Fruit fly (Drosophila melanogaster): Measurements from ENCODE around the gene Gs2.
A peak's percentile ranks its signal among the peaks of the same experiment; 100 is the strongest.

Gs2 gene

DNA sequence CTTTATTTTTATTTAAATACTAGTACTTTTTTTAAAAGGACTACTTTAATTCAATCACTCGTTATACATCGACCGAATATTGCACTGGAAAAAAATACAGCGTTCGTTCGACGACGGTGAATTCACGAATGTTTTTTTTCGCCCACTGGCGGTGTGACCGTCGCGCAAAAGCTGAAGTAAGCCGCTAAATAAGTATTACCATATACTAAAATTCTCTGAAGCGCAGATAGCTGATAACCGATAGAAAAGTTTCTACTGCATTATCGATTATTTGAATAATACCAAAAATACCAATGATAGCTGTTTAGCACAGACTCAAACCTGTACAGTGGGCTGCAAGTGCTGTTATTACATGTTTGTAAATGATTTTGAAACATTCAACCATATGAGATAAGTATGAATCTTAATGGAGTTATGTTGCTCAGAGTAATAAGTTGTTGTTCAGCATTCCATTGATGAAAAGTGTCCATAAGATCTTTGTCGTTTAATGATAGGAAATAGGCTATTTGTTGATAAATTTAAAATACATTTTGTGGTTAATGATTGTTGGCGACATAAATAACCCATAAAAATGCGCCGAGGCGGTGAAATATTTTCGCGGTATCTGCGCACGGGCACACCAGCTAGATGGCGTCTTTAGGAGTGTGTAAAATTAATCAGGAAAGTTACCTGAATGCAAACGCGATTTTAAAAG, 31.7 kb downstream of the Gs2 start, which contains the start of the genes Evi5 and HP5:
TSS of gene Evi5 (minus strand) at position 198 of the 694 bp plus-strand sequence.
TSS of gene HP5 (plus strand) at position 598 of the 694 bp plus-strand sequence.
- TF ChIP-seq CG7101 (tag; optimal IDR thresholded peaks at IDR 0.05) = peak; percentile 56
- TF ChIP-seq CG11617 (GFP tag; optimal IDR thresholded peaks at IDR 0.05) = peak; percentile 14
- TF ChIP-seq Mnt (GFP tag; optimal IDR thresholded peaks at IDR 0.05) = peak; percentile 35
- peak; percentile 24 for TF ChIP-seq CG14711 (tag; optimal IDR thresholded peaks at IDR 0.05)
- no peak for TF ChIP-seq CG12768 (GFP tag; optimal IDR thresholded peaks at IDR 0.05)
- TF ChIP-seq cnc (optimal IDR thresholded peaks at IDR 0.05) = no peak
- no peak for TF ChIP-seq CG5204 (GFP tag; optimal IDR thresholded peaks at IDR 0.05)
- peak; percentile 26 for TF ChIP-seq ovo (GFP tag; optimal IDR thresholded peaks at IDR 0.05)
- no peak for TF ChIP-seq Hr96 (GFP tag; optimal IDR thresholded peaks at IDR 0.05)
- peak; percentile 25 for TF ChIP-seq toe (GFP tag; optimal IDR thresholded peaks at IDR 0.05)
- no peak for TF ChIP-seq tj (GFP tag; optimal IDR thresholded peaks at IDR 0.05)
- TF ChIP-seq kay (GFP tag; ENCODE audit: borderline replicate concordance) = no peak
- no peak for TF ChIP-seq cic (GFP tag; optimal IDR thresholded peaks at IDR 0.05)
- TF ChIP-seq Crg-1 (GFP tag; optimal IDR thresholded peaks at IDR 0.05) = no peak
- TF ChIP-seq CG7045 (GFP tag; optimal IDR thresholded peaks at IDR 0.05) = no peak
- TF ChIP-seq pad (GFP tag; optimal IDR thresholded peaks at IDR 0.05) = peak; percentile 26
- TF ChIP-seq CG1620 (GFP tag; optimal IDR thresholded peaks at IDR 0.05) = peak; percentile 43
- TF ChIP-seq bab1 (GFP tag; optimal IDR thresholded peaks at IDR 0.05) = peak; percentile 33
- TF ChIP-seq Clk (GFP tag; optimal IDR thresholded peaks at IDR 0.05) = no peak

DNA sequence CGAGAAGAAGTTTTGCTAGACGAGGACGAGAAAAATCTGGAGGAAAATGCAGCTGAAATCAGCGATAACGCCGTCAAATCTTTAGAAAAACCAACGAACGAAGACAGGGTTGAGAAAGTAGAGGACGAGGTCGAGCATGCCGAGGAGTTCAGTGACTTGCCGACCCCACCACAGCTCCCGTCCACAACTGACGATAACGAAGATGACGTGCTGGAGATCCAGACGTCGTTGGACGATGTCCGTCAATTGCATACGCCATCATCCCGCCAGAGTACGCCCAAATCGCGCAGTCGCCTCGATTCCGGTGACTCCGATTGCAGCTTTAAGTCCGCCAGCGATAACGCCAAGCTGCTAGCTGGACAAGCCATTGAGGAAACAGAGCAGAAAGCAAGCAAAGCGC, 34.5 kb downstream of the Gs2 start:
- no peak for TF ChIP-seq CG11617 (GFP tag; optimal IDR thresholded peaks at IDR 0.05)
- TF ChIP-seq bab1 (GFP tag; optimal IDR thresholded peaks at IDR 0.05) = no peak
- TF ChIP-seq Crg-1 (GFP tag; optimal IDR thresholded peaks at IDR 0.05) = no peak
- TF ChIP-seq CG7101 (tag; optimal IDR thresholded peaks at IDR 0.05) = no peak
- no peak for TF ChIP-seq Clk (GFP tag; optimal IDR thresholded peaks at IDR 0.05)
- TF ChIP-seq pad (GFP tag; optimal IDR thresholded peaks at IDR 0.05) = no peak
- no peak for TF ChIP-seq CG7045 (GFP tag; optimal IDR thresholded peaks at IDR 0.05)
- no peak for TF ChIP-seq cic (GFP tag; optimal IDR thresholded peaks at IDR 0.05)
- no peak for TF ChIP-seq toe (GFP tag; optimal IDR thresholded peaks at IDR 0.05)

DNA sequence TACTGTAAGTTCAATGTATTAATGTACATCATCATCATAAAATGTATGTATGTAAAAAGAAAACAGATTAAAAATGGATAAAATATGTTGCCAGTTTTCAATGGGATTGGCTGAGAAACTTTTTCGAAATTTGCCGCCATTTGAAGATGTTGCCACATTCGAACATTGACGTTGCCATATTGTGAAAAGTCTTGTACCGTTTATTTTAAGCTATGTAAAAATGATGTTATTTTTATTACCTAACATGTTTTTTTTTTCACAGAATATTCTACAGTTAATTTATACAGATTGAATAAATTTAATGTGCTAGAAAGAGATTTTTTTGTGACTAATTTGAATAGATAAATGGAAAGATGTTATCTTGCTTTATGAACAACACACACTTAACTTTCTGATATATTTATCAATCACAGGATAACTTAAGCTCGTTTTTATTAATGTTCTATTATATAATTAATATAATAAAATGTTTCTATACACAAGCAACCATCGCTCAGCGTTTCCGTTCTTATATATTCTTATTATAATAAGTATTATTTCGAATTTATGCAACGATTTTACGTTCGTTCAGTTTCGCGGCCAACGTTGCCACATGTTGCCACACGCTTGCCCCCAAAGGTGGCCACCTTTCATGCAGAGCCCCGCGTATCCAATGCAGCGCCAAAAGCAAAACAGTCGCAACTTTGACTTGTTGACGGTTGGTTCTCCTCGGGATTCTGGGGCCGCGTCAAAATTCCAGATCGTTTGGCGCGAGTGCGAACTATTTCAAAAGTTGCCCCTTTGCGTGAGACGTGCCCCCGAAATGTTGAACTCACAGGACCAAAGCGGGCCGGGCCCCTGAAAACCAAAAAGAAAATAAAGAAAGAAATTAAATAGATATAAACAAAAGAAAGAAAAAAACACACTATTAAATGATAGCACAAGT, 36.5 kb downstream of the Gs2 start, which contains the start of gene CG43155:
TSS of gene CG43155 (plus strand) at position 875 of the 925 bp plus-strand sequence.
- TF ChIP-seq CG12768 (GFP tag; optimal IDR thresholded peaks at IDR 0.05) (no peak), kay (GFP tag; ENCODE audit: borderline replicate concordance) (no peak), cic (GFP tag; optimal IDR thresholded peaks at IDR 0.05) (no peak), Crg-1 (GFP tag; optimal IDR thresholded peaks at IDR 0.05) (no peak), pad (GFP tag; optimal IDR thresholded peaks at IDR 0.05) (no peak), CG7101 (tag; optimal IDR thresholded peaks at IDR 0.05) (no peak), cnc (optimal IDR thresholded peaks at IDR 0.05) (no peak), CG33017 (tag; optimal IDR thresholded peaks at IDR 0.05) (no peak), Hr96 (GFP tag; optimal IDR thresholded peaks at IDR 0.05) (no peak), bab1 (GFP tag; optimal IDR thresholded peaks at IDR 0.05) (no peak), CG14711 (tag; optimal IDR thresholded peaks at IDR 0.05) (no peak), Mnt (GFP tag; optimal IDR thresholded peaks at IDR 0.05) (no peak), CG7045 (GFP tag; optimal IDR thresholded peaks at IDR 0.05) (no peak)

DNA sequence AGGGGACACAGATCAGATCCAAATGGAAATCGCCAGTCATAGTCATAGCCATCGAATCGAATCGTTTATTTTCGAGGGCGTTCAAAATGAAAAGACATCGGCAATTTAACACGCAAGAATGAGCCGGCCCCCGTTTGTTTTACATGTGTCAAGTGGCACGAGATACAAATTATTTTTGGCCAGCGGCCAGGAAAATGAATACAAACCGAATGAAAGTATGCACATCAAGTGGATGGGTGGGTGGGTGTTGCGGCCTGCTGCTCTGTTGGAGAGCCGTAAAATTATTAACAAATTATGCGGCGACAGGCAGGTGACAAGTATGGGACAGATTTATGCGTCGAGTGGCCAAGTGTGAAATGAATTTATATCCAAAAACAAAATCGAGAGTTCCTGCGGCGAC, 41.4 kb downstream of the Gs2 start:
- TF ChIP-seq toe (GFP tag; optimal IDR thresholded peaks at IDR 0.05) (no peak), cnc (optimal IDR thresholded peaks at IDR 0.05) (no peak), cic (GFP tag; optimal IDR thresholded peaks at IDR 0.05) (no peak), tj (GFP tag; optimal IDR thresholded peaks at IDR 0.05) (no peak), ovo (GFP tag; optimal IDR thresholded peaks at IDR 0.05) (no peak), CG11617 (GFP tag; optimal IDR thresholded peaks at IDR 0.05) (no peak)

DNA sequence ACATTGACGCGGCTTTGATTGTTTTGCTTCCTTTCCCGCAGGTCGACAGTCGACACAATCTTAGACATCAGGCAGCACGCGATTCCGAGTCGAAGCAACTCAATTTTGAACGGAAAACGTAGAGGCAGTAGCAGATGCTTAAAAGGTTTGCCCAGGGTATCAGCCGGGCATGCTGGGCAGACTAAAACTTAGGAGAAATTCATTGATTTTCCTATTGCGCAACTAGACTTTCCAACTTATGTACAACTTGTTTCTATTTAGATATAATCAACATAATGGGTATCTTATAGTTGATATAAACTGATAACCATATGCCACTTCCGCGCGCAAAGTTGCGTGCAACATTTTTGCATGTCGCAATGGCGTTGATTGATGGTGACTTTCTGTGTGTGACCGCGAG, 44.1 kb downstream of the Gs2 start:
- TF ChIP-seq CG14711 (tag; optimal IDR thresholded peaks at IDR 0.05) (no peak), CG11617 (GFP tag; optimal IDR thresholded peaks at IDR 0.05) (no peak), ovo (GFP tag; optimal IDR thresholded peaks at IDR 0.05) (no peak), Clk (GFP tag; optimal IDR thresholded peaks at IDR 0.05) (no peak)

DNA sequence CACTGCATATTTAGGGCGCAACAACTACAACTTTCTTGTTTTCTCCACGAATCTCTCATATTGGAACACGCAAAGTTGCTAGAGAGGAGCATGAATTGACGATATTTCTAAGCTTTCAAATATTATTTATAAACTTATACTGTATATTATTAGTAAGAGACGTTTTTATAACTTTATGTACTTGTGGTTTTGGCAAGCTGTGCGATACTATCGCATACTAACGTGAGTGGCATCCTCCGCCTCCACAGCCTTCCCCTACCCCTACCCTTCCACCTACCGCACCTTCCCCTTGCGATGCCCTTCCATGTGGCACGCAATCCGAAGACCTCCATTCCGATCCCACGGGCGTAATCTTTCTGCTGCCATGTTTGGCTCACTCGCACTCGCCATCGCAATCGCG, 45.7 kb downstream of the Gs2 start:
- TF ChIP-seq cic (GFP tag; optimal IDR thresholded peaks at IDR 0.05) = no peak
- no peak for TF ChIP-seq ovo (GFP tag; optimal IDR thresholded peaks at IDR 0.05)
- TF ChIP-seq bab1 (GFP tag; optimal IDR thresholded peaks at IDR 0.05) = no peak
- no peak for TF ChIP-seq CG12768 (GFP tag; optimal IDR thresholded peaks at IDR 0.05)
- TF ChIP-seq CG14711 (tag; optimal IDR thresholded peaks at IDR 0.05) = no peak
- no peak for TF ChIP-seq CG7045 (GFP tag; optimal IDR thresholded peaks at IDR 0.05)
- no peak for TF ChIP-seq Mnt (GFP tag; optimal IDR thresholded peaks at IDR 0.05)
- no peak for TF ChIP-seq toe (GFP tag; optimal IDR thresholded peaks at IDR 0.05)
- no peak for TF ChIP-seq Crg-1 (GFP tag; optimal IDR thresholded peaks at IDR 0.05)
- no peak for TF ChIP-seq pad (GFP tag; optimal IDR thresholded peaks at IDR 0.05)
- no peak for TF ChIP-seq kay (GFP tag; ENCODE audit: borderline replicate concordance)
- no peak for TF ChIP-seq CG7101 (tag; optimal IDR thresholded peaks at IDR 0.05)
- no peak for TF ChIP-seq Clk (GFP tag; optimal IDR thresholded peaks at IDR 0.05)
- no peak for TF ChIP-seq Hr96 (GFP tag; optimal IDR thresholded peaks at IDR 0.05)
- no peak for TF ChIP-seq CG5204 (GFP tag; optimal IDR thresholded peaks at IDR 0.05)

Data from whole organism, adult.